Fruit fly (Drosophila melanogaster): ENCODE results near the gene Prestin.

Prestin gene

DNA sequence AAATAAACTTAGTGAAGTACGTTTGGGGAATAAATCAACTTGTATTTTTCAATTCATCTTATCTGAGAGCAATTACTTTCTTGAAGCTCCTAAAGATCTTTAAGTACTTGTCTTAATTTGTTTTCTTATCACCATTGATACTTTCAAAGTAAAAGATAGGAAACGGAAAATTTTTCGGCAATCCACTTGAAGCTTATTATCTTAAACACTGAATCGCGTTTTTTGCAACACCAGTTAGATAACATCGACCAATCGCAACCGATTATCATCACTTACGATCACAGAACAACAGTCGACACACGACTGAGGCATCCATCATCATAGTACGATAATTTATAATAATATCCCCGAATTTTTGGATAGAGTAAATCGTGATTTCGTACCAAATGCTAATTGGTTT lies 5.4 kb downstream of the Prestin start:
- no peak for TF ChIP-seq CG7839 (tag; optimal IDR thresholded peaks at IDR 0.05)
- no peak for TF ChIP-seq CG4282 (GFP tag; optimal IDR thresholded peaks at IDR 0.05)
- no peak for TF ChIP-seq CG33557 (GFP tag; optimal IDR thresholded peaks at IDR 0.05)
- peak; percentile 18 for TF ChIP-seq sens (GFP tag)
- no peak for TF ChIP-seq CG17568 (GFP tag; optimal IDR thresholded peaks at IDR 0.05)
- TF ChIP-seq CG11504 (tag; optimal IDR thresholded peaks at IDR 0.05) = no peak
- peak; percentile 11 for TF ChIP-seq lab (GFP tag; optimal IDR thresholded peaks at IDR 0.05)
- no peak for TF ChIP-seq dimm (GFP tag; IDR thresholded peaks at IDR 0.05)
- peak; percentile 90 for TF ChIP-seq exex (tag; optimal IDR thresholded peaks at IDR 0.05)
- TF ChIP-seq HHEX (GFP tag; optimal IDR thresholded peaks at IDR 0.05) = no peak
- no peak for TF ChIP-seq Rfx (GFP tag; IDR thresholded peaks at IDR 0.05)
- TF ChIP-seq Pdp1 (GFP tag; optimal IDR thresholded peaks at IDR 0.05) = no peak
- peak; percentile 63 for TF ChIP-seq grn (GFP tag; optimal IDR thresholded peaks at IDR 0.05)

DNA sequence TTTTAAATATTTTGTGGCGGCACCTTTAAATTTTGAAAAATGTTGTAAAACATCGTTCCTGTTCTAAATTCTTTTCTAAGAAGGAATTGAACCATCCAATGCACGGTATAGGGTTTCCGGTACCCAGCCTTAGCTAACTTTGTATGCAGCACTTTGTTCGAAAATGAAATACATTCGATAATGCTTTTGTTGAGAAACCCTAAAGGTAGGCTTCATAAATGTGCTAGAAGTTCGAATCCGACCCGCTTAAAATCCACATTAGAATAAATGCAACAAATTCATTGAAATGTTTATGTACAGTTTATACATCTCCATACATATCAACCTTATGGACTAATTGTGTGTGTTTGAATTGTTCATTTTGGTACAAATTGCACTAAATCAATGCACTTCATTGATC lies 9.0 kb downstream of the Prestin start:
- TF ChIP-seq stwl (tag; optimal IDR thresholded peaks at IDR 0.05) = peak; percentile 39
- no peak for TF ChIP-seq unc-4 (GFP tag; IDR thresholded peaks at IDR 0.05; ENCODE audit: partially characterized antibody)
- TF ChIP-seq HmgZ (tag; optimal IDR thresholded peaks at IDR 0.05) = peak; percentile 1
- TF ChIP-seq CG2875 (GFP tag; optimal IDR thresholded peaks at IDR 0.05) = no peak
- no peak for TF ChIP-seq CTCF (GFP tag; optimal IDR thresholded peaks at IDR 0.05)
- no peak for TF ChIP-seq lbe (GFP tag; optimal IDR thresholded peaks at IDR 0.05)
- TF ChIP-seq knrl (GFP tag; IDR thresholded peaks at IDR 0.05; ENCODE audit: partially characterized antibody) = no peak
- TF ChIP-seq Bteb2 (GFP tag; optimal IDR thresholded peaks at IDR 0.05) = no peak
- no peak for TF ChIP-seq sug (tag; optimal IDR thresholded peaks at IDR 0.05)
- TF ChIP-seq chinmo (GFP tag; IDR thresholded peaks at IDR 0.05; ENCODE audit: partially characterized antibody) = peak; percentile 19; the same call in 1 of the 4 replicates
- TF ChIP-seq CG11398 (GFP tag; optimal IDR thresholded peaks at IDR 0.05) = no peak
- TF ChIP-seq az2 (GFP tag; optimal IDR thresholded peaks at IDR 0.05) = no peak
- TF ChIP-seq Neu2 (GFP tag; optimal IDR thresholded peaks at IDR 0.05; ENCODE audit: borderline replicate concordance) = no peak
- no peak for TF ChIP-seq disco-r (GFP tag; optimal IDR thresholded peaks at IDR 0.05)
- TF ChIP-seq vfl (GFP tag; optimal IDR thresholded peaks at IDR 0.05) = no peak
- TF ChIP-seq bsh (GFP tag; optimal IDR thresholded peaks at IDR 0.05) = no peak
- no peak for TF ChIP-seq Dref (GFP tag; IDR thresholded peaks at IDR 0.05)
- no peak for TF ChIP-seq dm (GFP tag; optimal IDR thresholded peaks at IDR 0.05)
- TF ChIP-seq dmrt11E (tag; optimal IDR thresholded peaks at IDR 0.05) = no peak
- TF ChIP-seq CG10267 (tag; optimal IDR thresholded peaks at IDR 0.05) = no peak
- peak; percentile 51 for TF ChIP-seq E2f2 (GFP tag; IDR thresholded peaks at IDR 0.05)
- no peak for TF ChIP-seq CG30403 (GFP tag; optimal IDR thresholded peaks at IDR 0.05)
- no peak for TF ChIP-seq p53 (GFP tag; optimal IDR thresholded peaks at IDR 0.05)
- TF ChIP-seq CG6765 (GFP tag; optimal IDR thresholded peaks at IDR 0.05) = no peak
- no peak for TF ChIP-seq CG3838 (GFP tag; optimal IDR thresholded peaks at IDR 0.05)
- no peak for TF ChIP-seq nmo (GFP tag; optimal IDR thresholded peaks at IDR 0.05)
- TF ChIP-seq fd96Cb (tag; optimal IDR thresholded peaks at IDR 0.05) = no peak
- TF ChIP-seq Oli (tag; optimal IDR thresholded peaks at IDR 0.05) = no peak
- TF ChIP-seq Asciz (GFP tag; optimal IDR thresholded peaks at IDR 0.05) = no peak
- TF ChIP-seq Lhr (GFP tag; optimal IDR thresholded peaks at IDR 0.05) = no peak
- TF ChIP-seq Dp (GFP tag; optimal IDR thresholded peaks at IDR 0.05) = peak; percentile 50
- no peak for TF ChIP-seq CG4820 (GFP tag; optimal IDR thresholded peaks at IDR 0.05)
- no peak for TF ChIP-seq CG9609 (GFP tag; optimal IDR thresholded peaks at IDR 0.05)
- TF ChIP-seq Hr39 (optimal IDR thresholded peaks at IDR 0.05) = no peak
- TF ChIP-seq abd-A (tag; optimal IDR thresholded peaks at IDR 0.05) = no peak
- TF ChIP-seq CG31388 (GFP tag; optimal IDR thresholded peaks at IDR 0.05) = no peak
- TF ChIP-seq CG10979 (tag; optimal IDR thresholded peaks at IDR 0.05) = no peak
- TF ChIP-seq tio (GFP tag; optimal IDR thresholded peaks at IDR 0.05) = no peak
